Fruit fly (Drosophila melanogaster) whole organism, embryonic: Measurements from ENCODE around the gene CG3339.

ENCODE experiments used
- Aef1 ChIP-seq: fragments of 200-800 bp; sonication (Bioruptor generic); IDR thresholded peaks from 3 replicates; pipeline ENCODE4 v1.3.6; 2022; ENCODE audit warnings: missing biosample characterization, missing genetic modification characterization
- Awh ChIP-seq: fragments of 200-800 bp; sonication (Bioruptor generic); IDR thresholded peaks from 2 replicates; pipeline ENCODE4, ENCODE4 v1.3.6; 2022; ENCODE audit warnings: missing biosample characterization, missing genetic modification characterization
- Bdp1 ChIP-seq: fragments of 200-800 bp; sonication (Bioruptor generic); optimal IDR thresholded peaks from 3 replicates; lab custom pipeline; 2016; ENCODE audit warnings: missing biosample characterization, missing genetic modification characterization
- Bgb ChIP-seq: fragments of 200-800 bp; sonication (Bioruptor generic); IDR thresholded peaks from 2 replicates; pipeline ENCODE4 v1.3.6; 2022; ENCODE audit warnings: missing biosample characterization, missing genetic modification characterization; ENCODE audit not compliant: partially characterized antibody
- BtbVII ChIP-seq: fragments of 200-800 bp; sonication (Bioruptor generic); optimal IDR thresholded peaks from 3 replicates; lab custom pipeline; 2017; ENCODE audit warnings: missing biosample characterization, mild to moderate bottlenecking, missing genetic modification characterization
- CG1024 ChIP-seq: fragments of 200-800 bp; sonication (Bioruptor generic); IDR thresholded peaks from 2 replicates; pipeline ENCODE4 v1.3.6; 2022; ENCODE audit warnings: missing biosample characterization, missing genetic modification characterization
- CG10321 ChIP-seq: fragments of 200-800 bp; sonication (Bioruptor generic); IDR thresholded peaks from 2 replicates; pipeline ENCODE4 v1.3.6; 2022; ENCODE audit warnings: missing biosample characterization, missing genetic modification characterization
- CG10959 ChIP-seq: fragments of 200-800 bp; sonication (Bioruptor generic); IDR thresholded peaks from 2 replicates; pipeline ENCODE4 v1.3.6; 2022; ENCODE audit warnings: missing biosample characterization, missing genetic modification characterization
- CG12219 ChIP-seq: fragments of 200-800 bp; sonication (Bioruptor generic); optimal IDR thresholded peaks from 3 replicates; lab custom pipeline; 2018; ENCODE audit warnings: missing biosample characterization, mild to moderate bottlenecking, missing genetic modification characterization
- CG12299 ChIP-seq: fragments of 200-800 bp; sonication (Bioruptor generic); optimal IDR thresholded peaks from 2 replicates; lab custom pipeline; 2018; ENCODE audit warnings: missing biosample characterization, mild to moderate bottlenecking, missing genetic modification characterization
- CG13287 ChIP-seq: fragments of 200-800 bp; sonication (Bioruptor generic); IDR thresholded peaks from 2 replicates; pipeline ENCODE4 v1.3.6; 2022; ENCODE audit warnings: missing biosample characterization, missing genetic modification characterization; ENCODE audit not compliant: partially characterized antibody
- CG14441 ChIP-seq: fragments of 200-800 bp; sonication (Bioruptor generic); IDR thresholded peaks from 2 replicates; pipeline ENCODE4 v1.3.6; 2022; ENCODE audit warnings: missing biosample characterization, missing genetic modification characterization
- CG1529 ChIP-seq: fragments of 200-800 bp; sonication (Bioruptor generic); optimal IDR thresholded peaks from 3 replicates; lab custom pipeline; 2018; ENCODE audit warnings: missing biosample characterization, missing genetic modification characterization
- CG1602 ChIP-seq: fragments of 200-800 bp; sonication (Bioruptor generic); optimal IDR thresholded peaks from 3 replicates; lab custom pipeline; 2016; ENCODE audit warnings: missing biosample characterization, missing genetic modification characterization
- CG17186 ChIP-seq: fragments of 200-800 bp; sonication (Bioruptor generic); optimal IDR thresholded peaks from 3 replicates; lab custom pipeline; 2017; ENCODE audit warnings: missing biosample characterization, missing genetic modification reagents, missing genetic modification characterization
- CG17912 ChIP-seq: fragments of 200-800 bp; sonication (Bioruptor generic); optimal IDR thresholded peaks from 2 replicates; lab custom pipeline; 2018; ENCODE audit warnings: missing biosample characterization, mild to moderate bottlenecking, missing genetic modification characterization
- CG31441 ChIP-seq: fragments of 200-800 bp; sonication (Bioruptor generic); IDR thresholded peaks from 2 replicates; pipeline ENCODE4 v1.3.6; 2022; ENCODE audit warnings: missing biosample characterization, missing genetic modification characterization
- CG32532 ChIP-seq: fragments of 200-800 bp; sonication (Bioruptor generic); IDR thresholded peaks from 2 replicates; pipeline ENCODE4 v1.3.6; 2022; ENCODE audit warnings: missing biosample characterization, missing genetic modification characterization
- CG3726 ChIP-seq: fragments of 200-800 bp; sonication (Bioruptor generic); IDR thresholded peaks from 3 replicates; pipeline ENCODE4, ENCODE4 v1.3.6; 2022; ENCODE audit warnings: missing biosample characterization, missing genetic modification characterization
- CG43689 ChIP-seq: fragments of 200-800 bp; sonication (Bioruptor generic); IDR thresholded peaks from 2 replicates; pipeline ENCODE4 v1.3.6; 2022; ENCODE audit warnings: missing biosample characterization, missing genetic modification characterization
- CG6254 ChIP-seq: fragments of 200-800 bp; sonication (Bioruptor generic); optimal IDR thresholded peaks from 3 replicates; lab custom pipeline; 2017; ENCODE audit warnings: mild to moderate bottlenecking, missing biosample characterization, missing genetic modification reagents, missing genetic modification characterization
- CG6272 ChIP-seq: fragments of 200-800 bp; sonication (Bioruptor generic); IDR thresholded peaks from 2 replicates; pipeline ENCODE4 v1.3.6; 2022; ENCODE audit warnings: missing biosample characterization, missing genetic modification characterization
- CG9609 ChIP-seq: fragments of 200-800 bp; sonication (Bioruptor generic); optimal IDR thresholded peaks from 3 replicates; lab custom pipeline; 2016; ENCODE audit warnings: missing biosample characterization, missing genetic modification characterization
- CrebB ChIP-seq: fragments of 200-800 bp; sonication (Bioruptor generic); optimal IDR thresholded peaks from 3 replicates; lab custom pipeline; 2018; ENCODE audit warnings: missing biosample characterization, mild to moderate bottlenecking, missing genetic modification characterization
- Dp ChIP-seq: fragments of 200-800 bp; sonication (Bioruptor generic); optimal IDR thresholded peaks from 2 replicates; lab custom pipeline; 2018; ENCODE audit warnings: missing biosample characterization, mild to moderate bottlenecking, missing genetic modification characterization, moderate library complexity
- ERR ChIP-seq: fragments of 200-800 bp; sonication (Bioruptor generic); optimal IDR thresholded peaks from 2 replicates; lab custom pipeline; 2016; ENCODE audit warnings: missing biosample characterization, missing genetic modification characterization
- Ets65A ChIP-seq: fragments of 200-800 bp; sonication (Bioruptor generic); peaks from one replicate; lab custom pipeline; 2016; ENCODE audit warnings: missing biosample characterization, missing genetic modification characterization
- HLH54F ChIP-seq: fragments of 200-800 bp; sonication (Bioruptor generic); optimal IDR thresholded peaks from 3 replicates; lab custom pipeline; 2016; ENCODE audit warnings: missing biosample characterization, missing genetic modification characterization
- Hmx ChIP-seq: fragments of 200-800 bp; sonication (Bioruptor generic); optimal IDR thresholded peaks from 2 replicates; lab custom pipeline; 2016; ENCODE audit warnings: missing biosample characterization, missing genetic modification characterization
- Jarid2 ChIP-seq: fragments of 200-800 bp; sonication (Bioruptor generic); optimal IDR thresholded peaks from 3 replicates; lab custom pipeline; 2017; ENCODE audit warnings: mild to moderate bottlenecking, missing biosample characterization, missing genetic modification reagents, missing genetic modification characterization
- NK7.1 ChIP-seq: fragments of 200-800 bp; sonication (Bioruptor generic); optimal IDR thresholded peaks from 3 replicates; lab custom pipeline; 2016; ENCODE audit warnings: missing biosample characterization, missing genetic modification characterization
- Oaz ChIP-seq: fragments of 200-800 bp; sonication (Bioruptor generic); IDR thresholded peaks from 2 replicates; pipeline ENCODE4 v1.3.6; 2022; ENCODE audit warnings: missing biosample characterization, missing genetic modification characterization
- Ptx1 ChIP-seq: fragments of 200-800 bp; sonication (Bioruptor generic); IDR thresholded peaks from 2 replicates; pipeline ENCODE4 v1.3.6; 2022; ENCODE audit warnings: missing biosample characterization, missing genetic modification characterization
- Rfx ChIP-seq: fragments of 200-800 bp; sonication (Bioruptor generic); IDR thresholded peaks from 2 replicates; pipeline ENCODE4 v1.3.6; 2022; ENCODE audit warnings: missing biosample characterization, missing genetic modification characterization
- ase ChIP-seq: fragments of 200-800 bp; sonication (Bioruptor generic); IDR thresholded peaks from 3 replicates; pipeline ENCODE4 v1.3.6; 2022; ENCODE audit warnings: missing biosample characterization, missing genetic modification characterization
- bowl ChIP-seq: fragments of 200-800 bp; sonication (Bioruptor generic); IDR thresholded peaks from 2 replicates; pipeline ENCODE4 v1.3.6; 2022; ENCODE audit warnings: missing biosample characterization, missing genetic modification characterization
- cato ChIP-seq: fragments of 200-800 bp; sonication (Bioruptor generic); optimal IDR thresholded peaks from 2 replicates; lab custom pipeline; 2016; ENCODE audit warnings: missing biosample characterization, missing genetic modification characterization, borderline replicate concordance
- cwo ChIP-seq: fragments of 200-800 bp; sonication (Bioruptor generic); optimal IDR thresholded peaks from 3 replicates; lab custom pipeline; 2017; ENCODE audit warnings: missing biosample characterization, missing genetic modification characterization, mild to moderate bottlenecking, moderate library complexity, missing genetic modification reagents
- ems ChIP-seq: fragments of 200-800 bp; sonication (Bioruptor generic); optimal IDR thresholded peaks from 3 replicates; lab custom pipeline; 2016; ENCODE audit warnings: missing biosample characterization, missing genetic modification characterization
- exex ChIP-seq: fragments of 200-800 bp; sonication (Bioruptor generic); optimal IDR thresholded peaks from 4 replicates; lab custom pipeline; 2018; ENCODE audit warnings: missing biosample characterization, mild to moderate bottlenecking, missing genetic modification characterization, moderate library complexity
- gfzf ChIP-seq: fragments of 200-800 bp; sonication (Bioruptor generic); optimal IDR thresholded peaks from 2 replicates; lab custom pipeline; 2016; ENCODE audit warnings: missing biosample characterization, mild to moderate bottlenecking, missing genetic modification characterization, moderate library complexity
- ham ChIP-seq: fragments of 200-800 bp; sonication (Bioruptor generic); IDR thresholded peaks from 2 replicates; pipeline ENCODE4 v1.3.6; 2022; ENCODE audit warnings: missing biosample characterization, missing genetic modification characterization
- her ChIP-seq: fragments of 200-800 bp; sonication (Bioruptor generic); optimal IDR thresholded peaks from 2 replicates; lab custom pipeline; 2016; ENCODE audit warnings: missing biosample characterization, missing genetic modification characterization
- klu ChIP-seq: fragments of 200-800 bp; sonication (Bioruptor generic); IDR thresholded peaks from 2 replicates; pipeline ENCODE4 v1.3.6; 2022; ENCODE audit warnings: missing biosample characterization, missing genetic modification characterization
- kni ChIP-seq: fragments of 200-800 bp; sonication (Bioruptor generic); optimal IDR thresholded peaks from 3 replicates; lab custom pipeline; 2017; ENCODE audit warnings: mild to moderate bottlenecking, missing biosample characterization, missing genetic modification reagents, missing genetic modification characterization
- otp ChIP-seq: fragments of 200-800 bp; sonication (Bioruptor generic); IDR thresholded peaks from 3 replicates; pipeline ENCODE4, ENCODE4 v1.3.6; 2022; ENCODE audit warnings: missing biosample characterization, missing genetic modification characterization
- pzg ChIP-seq: fragments of 200-800 bp; sonication (Bioruptor generic); optimal IDR thresholded peaks from 3 replicates; lab custom pipeline; 2018; ENCODE audit warnings: missing biosample characterization, mild to moderate bottlenecking, missing genetic modification characterization, moderate library complexity
- scrt ChIP-seq: fragments of 200-800 bp; sonication (Bioruptor generic); optimal IDR thresholded peaks from 2 replicates; lab custom pipeline; 2018; ENCODE audit warnings: missing biosample characterization, mild to moderate bottlenecking, missing genetic modification characterization, moderate library complexity
- so ChIP-seq: fragments of 200-800 bp; sonication (Bioruptor generic); IDR thresholded peaks from 3 replicates; pipeline ENCODE4 v1.3.6; 2022; ENCODE audit warnings: missing biosample characterization, missing genetic modification characterization
- tin ChIP-seq: fragments of 200-800 bp; sonication (Bioruptor generic); optimal IDR thresholded peaks from 3 replicates; lab custom pipeline; 2016; ENCODE audit warnings: missing biosample characterization, missing genetic modification characterization
- vfl ChIP-seq: fragments of 200-800 bp; sonication (Bioruptor generic); optimal IDR thresholded peaks from 2 replicates; lab custom pipeline; 2016; ENCODE audit warnings: missing biosample characterization, missing genetic modification characterization
- zen ChIP-seq: fragments of 200-800 bp; sonication (Bioruptor generic); optimal IDR thresholded peaks from 3 replicates; lab custom pipeline; 2018; ENCODE audit warnings: missing biosample characterization, mild to moderate bottlenecking, missing genetic modification characterization, moderate library complexity

The CG3339 gene

DNA sequence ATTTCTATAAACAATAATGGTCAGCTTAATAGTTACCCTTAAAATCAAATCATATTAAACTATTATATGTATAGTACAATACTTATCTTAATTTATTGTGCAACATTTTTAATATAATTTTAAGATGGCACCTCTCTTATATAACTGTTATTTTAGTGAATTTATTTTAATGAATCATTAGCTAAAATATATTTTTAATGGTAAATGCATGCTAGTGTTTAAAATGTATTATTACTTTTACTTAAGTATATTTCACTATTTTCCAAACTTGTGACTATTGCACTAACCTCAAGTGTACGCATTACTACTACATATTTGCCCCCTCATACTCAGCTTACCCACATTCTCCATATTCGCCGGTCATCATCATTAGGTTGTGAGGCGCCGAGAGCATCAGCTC is 75.9 kb downstream of the CG3339 start (continued):
- TF ChIP-seq bowl (GFP tag; lab: Robert Waterston, UW) (0 out of 2 replicates have a peak, but pooled peaks have one; percentile 6), Ets65A (GFP tag; lab: Kevin White, UChicago) (no peak), CG1602 (GFP tag; lab: Kevin White, UChicago) (peak; percentile 51), CG10959 (GFP tag; lab: Robert Waterston, UW) (no peak), cato (GFP tag; lab: Kevin White, UChicago) (peak; percentile 41), exex (tag; lab: Kevin White, UChicago) (no peak), HLH54F (GFP tag; lab: Kevin White, UChicago) (no peak), so (GFP tag; lab: Robert Waterston, UW) (no peak), Oaz (GFP tag; lab: Robert Waterston, UW) (no peak), Aef1 (GFP tag; lab: Robert Waterston, UW) (no peak), scrt (GFP tag; lab: Kevin White, UChicago) (peak; percentile 64), CG14441 (GFP tag; lab: Robert Waterston, UW) (no peak), Hmx (GFP tag; lab: Kevin White, UChicago) (no peak), gfzf (GFP tag; lab: Kevin White, UChicago) (no peak), vfl (GFP tag; lab: Kevin White, UChicago) (no peak), CG17186 (GFP tag; lab: Kevin White, UChicago) (no peak), Jarid2 (GFP tag; lab: Kevin White, UChicago) (peak; percentile 30), CG12299 (tag; lab: Kevin White, UChicago) (peak; percentile 74), CG3726 (no peak), NK7.1 (GFP tag; lab: Kevin White, UChicago) (no peak), CG10321 (GFP tag; lab: Robert Waterston, UW) (no peak), CG1529 (GFP tag; lab: Kevin White, UChicago) (peak; percentile 60), otp (GFP tag; lab: Robert Waterston, UW) (no peak), Bgb (GFP tag; lab: Robert Waterston, UW) (no peak), CG31441 (GFP tag; lab: Robert Waterston, UW) (peak; percentile 96), BtbVII (GFP tag; lab: Kevin White, UChicago) (peak; percentile 69), Rfx (peak; percentile 49; the same call in 1 of the 2 replicates), cwo (GFP tag; lab: Kevin White, UChicago) (peak; percentile 78), CG12219 (GFP tag; lab: Kevin White, UChicago) (peak; percentile 61), Bdp1 (no peak), ase (GFP tag; lab: Robert Waterston, UW) (peak; percentile 51; the same call in 2 of the 3 replicates), CG17912 (GFP tag; lab: Kevin White, UChicago) (no peak), pzg (GFP tag; lab: Kevin White, UChicago) (no peak), CG6272 (GFP tag; lab: Robert Waterston, UW) (no peak), kni (GFP tag; lab: Kevin White, UChicago) (no peak), Dp (no peak), ham (GFP tag; lab: Robert Waterston, UW) (no peak), CG9609 (GFP tag; lab: Kevin White, UChicago) (no peak), CG6254 (GFP tag; lab: Kevin White, UChicago) (peak; percentile 65), tin (GFP tag; lab: Kevin White, UChicago) (peak; percentile 61), CG43689 (no peak), CG1024 (GFP tag; lab: Robert Waterston, UW) (peak; percentile 45; the same call in 1 of the 2 replicates), ERR (GFP tag; lab: Kevin White, UChicago) (no peak), ems (GFP tag; lab: Kevin White, UChicago) (no peak), Awh (GFP tag; lab: Robert Waterston, UW) (no peak), CrebB (tag; lab: Kevin White, UChicago) (peak; percentile 68), CG32532 (peak; percentile 80; the same call in 1 of the 2 replicates), Ptx1 (GFP tag; lab: Robert Waterston, UW) (peak; percentile 69), her (GFP tag; lab: Kevin White, UChicago) (no peak), CG13287 (no peak), zen (tag; lab: Kevin White, UChicago) (peak; percentile 61), klu (no peak; the same call in 1 of the 2 replicates)
